Worm (Caenorhabditis elegans) whole organism, L4 larva: Measurements from ENCODE around the gene che-7.
A peak's percentile ranks its signal among the peaks of the same experiment; 100 is the strongest.

Experiments
- D1046.2 ChIP-seq: fragments of 200-800 bp; sonication (Bioruptor generic); IDR thresholded peaks from 2 replicates; pipeline ENCODE4 v1.3.6; 2022; ENCODE audit warnings: missing genetic modification characterization, missing compliant biosample characterization
- F10B5.3 ChIP-seq: sonication (generic microtip); optimal IDR thresholded peaks from 2 replicates; lab custom pipeline; 2016; ENCODE audit warnings: mild to moderate bottlenecking, missing genetic modification characterization, missing compliant biosample characterization
- F44E2.7 ChIP-seq: fragments of 200-800 bp; sonication (Bioruptor generic); IDR thresholded peaks from 2 replicates; pipeline ENCODE4 v2.1.2; 2022; ENCODE audit warnings: missing genetic modification characterization, missing compliant biosample characterization
- F49E8.2 ChIP-seq: sonication (generic microtip); optimal IDR thresholded peaks from 2 replicates; lab custom pipeline; 2016; ENCODE audit warnings: missing compliant biosample characterization, mild to moderate bottlenecking, missing genetic modification characterization, borderline replicate concordance
- Y105C5A.15 ChIP-seq: fragments of 200-800 bp; sonication (Bioruptor generic); IDR thresholded peaks from 2 replicates; pipeline ENCODE4 v1.3.6; 2022; ENCODE audit warnings: missing genetic modification characterization, missing compliant biosample characterization
- Y75B8A.6 ChIP-seq: fragments of 200-800 bp; sonication (Bioruptor generic); IDR thresholded peaks from 2 replicates; pipeline ENCODE4 v1.3.6; 2022; ENCODE audit warnings: missing genetic modification reagents, missing genetic modification characterization, missing compliant biosample characterization
- ZK337.2 ChIP-seq: fragments of 200-800 bp; sonication (Bioruptor generic); IDR thresholded peaks from 2 replicates; pipeline ENCODE4 v1.3.6; 2022; ENCODE audit warnings: missing genetic modification reagents, missing genetic modification characterization, missing compliant biosample characterization
- ZK546.5 ChIP-seq, 2 experiments: sonication (generic microtip); optimal IDR thresholded peaks; 2 replicates each; lab custom pipeline; 2017; ENCODE audit warnings: missing biosample characterization in 2 of 2, missing genetic modification characterization in 2 of 2
- arid-1 ChIP-seq: fragments of 200-800 bp; sonication (Bioruptor generic); conservative IDR thresholded peaks from 2 replicates; pipeline ENCODE4 v1.3.6; 2022; ENCODE audit warnings: missing genetic modification reagents, missing genetic modification characterization, missing compliant biosample characterization
- attf-4 ChIP-seq: sonication (generic microtip); optimal IDR thresholded peaks from 3 replicates; lab custom pipeline; 2017; ENCODE audit warnings: missing biosample characterization, missing genetic modification characterization
- ceh-20 ChIP-seq: fragments of 200-800 bp; sonication (Bioruptor generic); IDR thresholded peaks from 2 replicates; pipeline ENCODE4 v1.3.6; 2022; ENCODE audit warnings: missing genetic modification reagents, missing genetic modification characterization, missing compliant biosample characterization
- ceh-32 ChIP-seq: sonication (generic microtip); optimal IDR thresholded peaks from 2 replicates; lab custom pipeline; 2016; ENCODE audit warnings: mild to moderate bottlenecking, missing genetic modification characterization, missing compliant biosample characterization; ENCODE audit not compliant: poor library complexity
- ceh-44 ChIP-seq: fragments of 200-800 bp; sonication (Bioruptor generic); IDR thresholded peaks from 2 replicates; pipeline ENCODE4 v1.3.6; 2022; ENCODE audit warnings: missing genetic modification reagents, missing genetic modification characterization, missing compliant biosample characterization
- daf-12 ChIP-seq: fragments of 150-350 bp; optimal IDR thresholded peaks from 2 replicates; lab custom pipeline; 2014; ENCODE audit warnings: missing biosample characterization, missing genetic modification reagents, missing genetic modification characterization
- daf-19 ChIP-seq: fragments of 200-800 bp; sonication (Bioruptor generic); conservative IDR thresholded peaks from 2 replicates; pipeline ENCODE4 v1.3.6; 2022; ENCODE audit warnings: missing genetic modification characterization, missing compliant biosample characterization
- dmd-6 ChIP-seq: fragments of 200-800 bp; sonication (Bioruptor generic); IDR thresholded peaks from 2 replicates; pipeline ENCODE4 v1.3.6; 2022; ENCODE audit warnings: missing genetic modification reagents, missing genetic modification characterization, missing compliant biosample characterization
- dmd-8 ChIP-seq: fragments of 200-800 bp; sonication (Bioruptor generic); IDR thresholded peaks from 2 replicates; pipeline ENCODE4 v1.3.6; 2022; ENCODE audit warnings: missing genetic modification characterization, missing compliant biosample characterization
- dmd-9 ChIP-seq: fragments of 200-800 bp; sonication (Bioruptor generic); IDR thresholded peaks from 2 replicates; pipeline ENCODE4 v1.3.6; 2022; ENCODE audit warnings: missing genetic modification reagents, missing genetic modification characterization, missing compliant biosample characterization
- egl-43 ChIP-seq: fragments of 200-800 bp; sonication (Bioruptor generic); IDR thresholded peaks from 2 replicates; pipeline ENCODE4 v1.3.6; 2022; ENCODE audit warnings: missing genetic modification reagents, missing genetic modification characterization, missing compliant biosample characterization
- fos-1 ChIP-seq: fragments of 150-350 bp; optimal IDR thresholded peaks from 2 replicates; lab custom pipeline; 2014; ENCODE audit warnings: missing biosample characterization, missing genetic modification characterization
- hif-1 ChIP-seq, 2 experiments: sonication (generic microtip); optimal IDR thresholded peaks; 2 replicates each; lab custom pipeline; 2016 to 2017; ENCODE audit warnings: missing compliant biosample characterization in 2 of 2, missing genetic modification characterization in 2 of 2, missing genetic modification reagents in 2 of 2, missing genotype in 2 of 2, mild to moderate bottlenecking in 1 of 2
- lin-1 ChIP-seq: fragments of 200-800 bp; sonication (Bioruptor generic); IDR thresholded peaks from 2 replicates; pipeline ENCODE4 v1.3.6; 2022; ENCODE audit warnings: missing genetic modification reagents, missing genetic modification characterization, missing compliant biosample characterization
- lin-13 ChIP-seq: fragments of 150-350 bp; optimal IDR thresholded peaks from 2 replicates; lab custom pipeline; 2014; ENCODE audit warnings: missing biosample characterization, missing genetic modification reagents, missing genetic modification characterization
- lin-29 ChIP-seq: fragments of 200-800 bp; sonication (Bioruptor generic); IDR thresholded peaks from 2 replicates; pipeline ENCODE4 v1.3.6; 2022; ENCODE audit warnings: missing genetic modification reagents, missing genetic modification characterization, missing compliant biosample characterization
- lir-3 ChIP-seq: sonication (generic microtip); optimal IDR thresholded peaks from 2 replicates; lab custom pipeline; 2016; ENCODE audit warnings: mild to moderate bottlenecking, missing genetic modification characterization, missing compliant biosample characterization
- madf-5 ChIP-seq, 2 experiments: fragments of 200-800 bp; sonication (Bioruptor generic); IDR thresholded peaks; 2 replicates each; pipeline ENCODE4 v1.3.6; 2022; ENCODE audit warnings: missing compliant biosample characterization in 2 of 2, missing genetic modification characterization in 2 of 2
- mdl-1 ChIP-seq, 2 experiments: fragments of 150-350 bp in 1 of 2; sonication (generic microtip) in 1 of 2; optimal IDR thresholded peaks; 2 replicates each; lab custom pipeline; 2014 to 2017; ENCODE audit warnings: missing biosample characterization in 2 of 2, missing genetic modification characterization in 2 of 2
- mdt-29 ChIP-seq: fragments of 200-800 bp; sonication (Bioruptor generic); IDR thresholded peaks from 2 replicates; pipeline ENCODE4 v1.3.6; 2022; ENCODE audit warnings: missing genetic modification reagents, missing genetic modification characterization, missing compliant biosample characterization
- mes-2 ChIP-seq: sonication (generic microtip); optimal IDR thresholded peaks from 2 replicates; lab custom pipeline; 2016; ENCODE audit warnings: missing genotype, mild to moderate bottlenecking, missing genetic modification characterization, missing compliant biosample characterization; ENCODE audit not compliant: poor library complexity, severe bottlenecking
- nhr-102 ChIP-seq: sonication (generic microtip); optimal IDR thresholded peaks from 2 replicates; lab custom pipeline; 2016; ENCODE audit warnings: mild to moderate bottlenecking, missing genetic modification characterization, moderate library complexity, missing compliant biosample characterization
- nhr-11 ChIP-seq: fragments of 150-350 bp; optimal IDR thresholded peaks from 2 replicates; lab custom pipeline; 2014; ENCODE audit warnings: missing biosample characterization, missing genetic modification characterization
- nhr-111 ChIP-seq: fragments of 200-800 bp; sonication (Bioruptor generic); optimal IDR thresholded peaks from 2 replicates; lab custom pipeline; 2018; ENCODE audit warnings: mild to moderate bottlenecking, missing genetic modification characterization, missing compliant biosample characterization
- nhr-25 ChIP-seq: sonication (generic microtip); optimal IDR thresholded peaks from 2 replicates; lab custom pipeline; 2017; ENCODE audit warnings: missing genetic modification characterization, mild to moderate bottlenecking, missing compliant biosample characterization, antibody characterized with exemption, moderate library complexity, borderline replicate concordance; ENCODE audit not compliant: insufficient read depth
- nhr-28 ChIP-seq: fragments of 150-350 bp; optimal IDR thresholded peaks from 2 replicates; lab custom pipeline; 2014; ENCODE audit warnings: missing biosample characterization, missing genetic modification characterization
- nhr-77 ChIP-seq: fragments of 150-350 bp; optimal IDR thresholded peaks from 2 replicates; lab custom pipeline; 2014; ENCODE audit warnings: missing biosample characterization, missing genetic modification characterization
- pha-4 ChIP-seq, 2 experiments: fragments of 150-350 bp in 1 of 2; fragments of 200-800 bp in 1 of 2; sonication (Bioruptor generic) in 1 of 2; IDR thresholded peaks in 1 of 2; optimal IDR thresholded peaks in 1 of 2; 2 replicates each; pipeline versions ENCODE4 v1.3.6 to Lab custom; 2014 to 2022; ENCODE audit warnings: missing genetic modification characterization in 2 of 2, missing genetic modification reagents in 2 of 2, missing biosample characterization in 1 of 2, missing compliant biosample characterization in 1 of 2
- php-3 ChIP-seq: fragments of 200-800 bp; sonication (Bioruptor generic); IDR thresholded peaks from 2 replicates; pipeline ENCODE4 v1.3.6; 2022; ENCODE audit warnings: missing genetic modification reagents, missing genetic modification characterization, missing compliant biosample characterization
- snpc-1.2 ChIP-seq: fragments of 200-800 bp; sonication (Bioruptor generic); IDR thresholded peaks from 2 replicates; pipeline ENCODE4 v1.3.6; 2022; ENCODE audit warnings: missing genetic modification reagents, missing genetic modification characterization, missing compliant biosample characterization
- snpc-4 ChIP-seq: fragments of 150-350 bp; optimal IDR thresholded peaks from 2 replicates; lab custom pipeline; 2014; ENCODE audit warnings: missing biosample characterization, missing genetic modification characterization
- spr-3 ChIP-seq: fragments of 200-800 bp; sonication (Bioruptor generic); optimal IDR thresholded peaks from 2 replicates; lab custom pipeline; 2018; ENCODE audit warnings: mild to moderate bottlenecking, missing genetic modification characterization, missing compliant biosample characterization
- tag-97 ChIP-seq: fragments of 200-800 bp; sonication (Bioruptor generic); IDR thresholded peaks from 2 replicates; pipeline ENCODE4 v1.3.6; 2022; ENCODE audit warnings: missing genetic modification characterization, missing compliant biosample characterization
- tra-1 ChIP-seq: fragments of 200-800 bp; sonication (Bioruptor generic); IDR thresholded peaks from 2 replicates; pipeline ENCODE4 v1.3.6; 2022; ENCODE audit warnings: missing genetic modification reagents, missing genetic modification characterization, missing compliant biosample characterization
- unc-39 ChIP-seq: sonication (generic microtip); optimal IDR thresholded peaks from 2 replicates; lab custom pipeline; 2017; ENCODE audit warnings: missing biosample characterization, missing genetic modification characterization
- unc-62 ChIP-seq, 3 experiments: fragments of 150-350 bp in 1 of 3; sonication (generic microtip); optimal IDR thresholded peaks in 2 of 3; peaks in 1 of 3; 1 replicate in 1 of 3; 2 replicates in 2 of 3; lab custom pipeline; 2014 to 2017; ENCODE audit warnings: missing biosample characterization in 3 of 3, missing genetic modification characterization in 3 of 3, missing genetic modification reagents in 3 of 3, missing genotype in 1 of 3
- zag-1 ChIP-seq: fragments of 150-350 bp; optimal IDR thresholded peaks from 2 replicates; lab custom pipeline; 2014; ENCODE audit warnings: missing biosample characterization, missing genetic modification characterization
- zfp-2 ChIP-seq: sonication (generic microtip); optimal IDR thresholded peaks from 2 replicates; lab custom pipeline; 2016; ENCODE audit warnings: mild to moderate bottlenecking, missing genetic modification characterization, missing compliant biosample characterization
- zip-11 ChIP-seq: fragments of 200-800 bp; sonication (Bioruptor generic); IDR thresholded peaks from 2 replicates; pipeline ENCODE4 v1.3.6; 2022; ENCODE audit warnings: missing genetic modification characterization, missing compliant biosample characterization
- ztf-11 ChIP-seq: fragments of 150-350 bp; optimal IDR thresholded peaks from 2 replicates; lab custom pipeline; 2014; ENCODE audit warnings: missing biosample characterization, missing genetic modification characterization
- ztf-7 ChIP-seq: fragments of 150-350 bp; optimal IDR thresholded peaks from 2 replicates; lab custom pipeline; 2014; ENCODE audit warnings: missing biosample characterization, missing genetic modification characterization

The che-7 gene

DNA sequence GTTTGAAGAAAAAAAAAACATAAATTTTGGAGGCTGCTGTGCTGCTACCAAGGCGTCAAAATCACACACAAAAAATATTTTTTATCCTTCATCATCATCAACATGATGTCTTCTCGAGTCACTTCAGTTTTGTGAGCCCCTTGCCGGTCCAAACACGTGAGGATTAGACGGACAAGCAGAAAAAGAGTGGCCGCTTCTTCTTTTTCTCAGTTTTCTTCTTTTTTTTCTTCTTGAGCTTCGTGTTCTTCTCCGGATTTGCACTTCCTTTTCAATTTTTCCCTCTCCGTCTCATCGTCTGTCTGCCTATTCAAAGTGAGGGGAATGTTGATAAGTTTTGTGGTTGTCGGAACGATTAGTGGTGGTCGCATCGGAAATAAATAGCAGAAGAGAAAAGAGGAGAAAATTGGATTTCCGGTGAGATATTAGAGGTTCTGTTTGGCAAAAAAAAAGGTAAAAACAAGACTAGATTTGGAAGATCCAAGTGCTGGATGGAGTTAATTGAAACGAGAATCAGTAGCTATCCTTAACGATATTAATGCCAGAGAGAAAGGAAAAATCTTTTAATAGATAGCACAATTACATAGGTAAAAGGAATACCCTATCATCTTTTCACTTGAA, 11.5 kb upstream of the che-7 start:
- TF ChIP-seq dmd-9 (no peak), mdl-1 (tag; optimal IDR thresholded peaks at IDR 0.05; lab: Kevin White, UChicago) (peak in 1 of 2 experiments; percentile 65), ztf-7 (tag; lab: Kevin White, UChicago) (no peak), ceh-32 (no peak), F44E2.7 (GFP tag; lab: Robert Waterston, UW) (no peak), lir-3 (tag; lab: Kevin White, UChicago) (no peak), mes-2 (tag; lab: Kevin White, UChicago) (no peak), lin-29 (GFP tag; lab: Robert Waterston, UW) (no peak), ZK546.5 (tag; optimal IDR thresholded peaks at IDR 0.05; lab: Kevin White, UChicago) (no peak), unc-39 (tag; lab: Kevin White, UChicago) (no peak), pha-4 (GFP tag; IDR thresholded peaks at IDR 0.05; lab: Robert Waterston, UW) (no peak), pha-4 (tag; optimal IDR thresholded peaks at IDR 0.05; lab: Kevin White, UChicago) (no peak), F49E8.2 (no peak), ceh-20 (GFP tag; lab: Robert Waterston, UW) (0 out of 2 replicates have a peak, but pooled peaks have one; percentile 50), tra-1 (GFP tag; lab: Robert Waterston, UW) (0 out of 2 replicates have a peak, but pooled peaks have one; percentile 60), daf-12 (tag; lab: Kevin White, UChicago) (no peak), unc-62 (GFP tag; optimal IDR thresholded peaks at IDR 0.05 in 1 of 2; lab: Kevin White, UChicago) (peak in 1 of 2 experiments; percentile 71), unc-62 (tag; optimal IDR thresholded peaks at IDR 0.05; lab: Kevin White, UChicago) (no peak), F10B5.3 (tag; lab: Kevin White, UChicago) (no peak), egl-43 (GFP tag; lab: Robert Waterston, UW) (no peak), nhr-77 (tag; lab: Kevin White, UChicago) (no peak), snpc-1.2 (GFP tag; lab: Robert Waterston, UW) (no peak), nhr-102 (tag; lab: Kevin White, UChicago) (no peak), arid-1 (no peak), mdt-29 (GFP tag; lab: Robert Waterston, UW) (no peak), ztf-11 (tag; lab: Kevin White, UChicago) (no peak), zag-1 (no peak), attf-4 (tag; lab: Kevin White, UChicago) (no peak), php-3 (no peak), hif-1 (tag; optimal IDR thresholded peaks at IDR 0.05; lab: Kevin White, UChicago) (peak in 1 of 2 experiments; percentile 21), lin-13 (GFP tag; lab: Kevin White, UChicago) (no peak), ceh-44 (GFP tag; lab: Robert Waterston, UW) (no peak), ZK337.2 (GFP tag; lab: Robert Waterston, UW) (no peak), snpc-4 (tag; lab: Kevin White, UChicago) (no peak), dmd-6 (GFP tag; lab: Robert Waterston, UW) (no peak), fos-1 (tag; lab: Kevin White, UChicago) (no peak), zip-11 (no peak), Y75B8A.6 (no peak), tag-97 (GFP tag; lab: Robert Waterston, UW) (no peak), dmd-8 (no peak), nhr-111 (no peak), Y105C5A.15 (GFP tag; lab: Robert Waterston, UW) (no peak), D1046.2 (GFP tag; lab: Robert Waterston, UW) (no peak), zfp-2 (tag; lab: Kevin White, UChicago) (no peak), nhr-28 (tag; lab: Kevin White, UChicago) (no peak), nhr-25 (tag; lab: Kevin White, UChicago) (no peak), nhr-11 (peak; percentile 29), spr-3 (GFP tag; lab: Kevin White, UChicago) (no peak), lin-1 (GFP tag; lab: Robert Waterston, UW) (no peak), madf-5 (GFP tag; IDR thresholded peaks at IDR 0.05; lab: Robert Waterston, UW) (no peak), daf-19 (GFP tag; lab: Robert Waterston, UW) (no peak)
